Worm (Caenorhabditis elegans): ENCODE results near the gene str-96.

- no peak for TF ChIP-seq ama-1 (optimal IDR thresholded peaks at IDR 0.05)
- TF ChIP-seq sea-1 (GFP tag; conservative IDR thresholded peaks at IDR 0.05): no peak
- no peak for TF ChIP-seq scrt-1 (GFP tag; IDR thresholded peaks at IDR 0.05)
- TF ChIP-seq B0310.2 (tag; optimal IDR thresholded peaks at IDR 0.05): no peak
- TF ChIP-seq tra-4 (tag; optimal IDR thresholded peaks at IDR 0.05): no peak
- TF ChIP-seq flt-1 (GFP tag; IDR thresholded peaks at IDR 0.05): no peak
- no peak for TF ChIP-seq hmg-4 (GFP tag; optimal IDR thresholded peaks at IDR 0.05)
- TF ChIP-seq pes-1 (GFP tag; IDR thresholded peaks at IDR 0.05): no peak
- TF ChIP-seq ceh-36 (tag; optimal IDR thresholded peaks at IDR 0.05): no peak
These were observed 45.6 kb upstream of the str-96 start, which contains the start of gene clec-228 for ce11 chrV:15339363-15339762.
